Worm (Caenorhabditis elegans) whole organism, young adult: ENCODE measurements around the gene K12H6.12.

Experiments
- B0261.1 ChIP-seq: sonication (generic microtip); optimal IDR thresholded peaks from 2 replicates; lab custom pipeline; 2016; ENCODE audit warnings: mild to moderate bottlenecking, missing genetic modification characterization, moderate library complexity, missing compliant biosample characterization
- C06A6.2 ChIP-seq: fragments of 200-800 bp; sonication (Bioruptor generic); conservative IDR thresholded peaks from 2 replicates; pipeline ENCODE4 v1.3.6; 2022; ENCODE audit warnings: missing genetic modification characterization, missing compliant biosample characterization
- D2030.7 ChIP-seq: fragments of 200-800 bp; sonication (Bioruptor generic); IDR thresholded peaks from 2 replicates; pipeline ENCODE4 v1.3.6; 2022; ENCODE audit warnings: missing genetic modification reagents, missing genetic modification characterization, missing compliant biosample characterization
- F23B12.7 ChIP-seq: sonication (generic microtip); optimal IDR thresholded peaks from 2 replicates; lab custom pipeline; 2017; ENCODE audit warnings: missing genetic modification characterization, mild to moderate bottlenecking, missing compliant biosample characterization, antibody characterized with exemption, moderate library complexity; ENCODE audit not compliant: insufficient read depth
- F33H1.4 ChIP-seq: fragments of 200-800 bp; sonication (Bioruptor generic); IDR thresholded peaks from 2 replicates; pipeline ENCODE4 v1.3.6; 2022; ENCODE audit warnings: missing genetic modification reagents, missing genetic modification characterization, missing compliant biosample characterization
- F55B11.4 ChIP-seq: sonication (generic microtip); optimal IDR thresholded peaks from 2 replicates; lab custom pipeline; 2016; ENCODE audit warnings: missing compliant biosample characterization, missing genetic modification characterization, borderline replicate concordance; ENCODE audit not compliant: insufficient read depth
- Y67H2A.10 ChIP-seq: fragments of 200-800 bp; sonication (Bioruptor generic); conservative IDR thresholded peaks from 2 replicates; pipeline ENCODE4 v1.3.6; 2022; ENCODE audit warnings: missing genetic modification reagents, missing genetic modification characterization, missing compliant biosample characterization
- Y95B8A.8 ChIP-seq: fragments of 200-800 bp; sonication (Bioruptor generic); IDR thresholded peaks from 2 replicates; pipeline ENCODE4 v1.3.6; 2022; ENCODE audit warnings: missing genetic modification reagents, missing genetic modification characterization, missing compliant biosample characterization
- ama-1 ChIP-seq, 3 experiments: fragments of 150-350 bp in 1 of 3; sonication (generic microtip) in 2 of 3; optimal IDR thresholded peaks; 2 replicates each; lab custom pipeline; 2014 to 2018; ENCODE audit warnings: missing biosample characterization in 2 of 3, missing genetic modification characterization in 2 of 3, missing genetic modification reagents in 2 of 3
- aptf-2 ChIP-seq: fragments of 200-800 bp; sonication (Bioruptor generic); conservative IDR thresholded peaks from 2 replicates; pipeline ENCODE4 v1.3.6; 2022; ENCODE audit warnings: missing genetic modification reagents, missing genetic modification characterization, missing compliant biosample characterization
- attf-5 ChIP-seq: fragments of 200-800 bp; sonication (Bioruptor generic); optimal IDR thresholded peaks from 2 replicates; lab custom pipeline; 2018; ENCODE audit warnings: mild to moderate bottlenecking, missing genetic modification characterization, missing compliant biosample characterization
- bed-2 ChIP-seq: fragments of 200-800 bp; sonication (Bioruptor generic); IDR thresholded peaks from 2 replicates; pipeline ENCODE4 v1.3.6; 2022; ENCODE audit warnings: missing genetic modification reagents, missing genetic modification characterization, missing compliant biosample characterization
- cebp-2 ChIP-seq: fragments of 200-800 bp; sonication (Bioruptor generic); IDR thresholded peaks from 2 replicates; pipeline ENCODE4 v1.3.6; 2022; ENCODE audit warnings: missing genetic modification characterization, missing compliant biosample characterization
- ceh-100 ChIP-seq: fragments of 200-800 bp; sonication (Bioruptor generic); IDR thresholded peaks from 2 replicates; pipeline ENCODE4 v1.3.6; 2022; ENCODE audit warnings: missing genetic modification reagents, missing genetic modification characterization, missing compliant biosample characterization
- ceh-27 ChIP-seq: fragments of 200-800 bp; sonication (Bioruptor generic); optimal IDR thresholded peaks from 2 replicates; lab custom pipeline; 2018; ENCODE audit warnings: mild to moderate bottlenecking, missing genetic modification characterization, moderate library complexity, missing compliant biosample characterization
- ceh-91 ChIP-seq: fragments of 200-800 bp; sonication (Bioruptor generic); IDR thresholded peaks from 2 replicates; pipeline ENCODE4 v1.3.6; 2022; ENCODE audit warnings: missing genetic modification reagents, missing genetic modification characterization, missing compliant biosample characterization
- dpff-1 ChIP-seq: sonication (generic microtip); optimal IDR thresholded peaks from 2 replicates; lab custom pipeline; 2017; ENCODE audit warnings: mild to moderate bottlenecking, missing genetic modification characterization, missing compliant biosample characterization
- egrh-3 ChIP-seq: fragments of 200-800 bp; sonication (Bioruptor generic); IDR thresholded peaks from 2 replicates; pipeline ENCODE4 v1.3.6; 2022; ENCODE audit warnings: missing genetic modification reagents, missing genetic modification characterization, missing compliant biosample characterization
- gei-17 ChIP-seq: fragments of 200-800 bp; sonication (Bioruptor generic); optimal IDR thresholded peaks from 2 replicates; lab custom pipeline; 2018; ENCODE audit warnings: mild to moderate bottlenecking, missing genetic modification characterization, missing compliant biosample characterization
- hlh-12 ChIP-seq: sonication (generic microtip); optimal IDR thresholded peaks from 2 replicates; lab custom pipeline; 2016; ENCODE audit warnings: missing genetic modification characterization, missing compliant biosample characterization
- hsf-1 ChIP-seq: fragments of 200-800 bp; sonication (Bioruptor generic); IDR thresholded peaks from 2 replicates; pipeline ENCODE4 v1.3.6; 2022; ENCODE audit warnings: missing genetic modification reagents, missing genetic modification characterization, missing compliant biosample characterization
- lin-26 ChIP-seq: fragments of 200-800 bp; sonication (Bioruptor generic); IDR thresholded peaks from 2 replicates; pipeline ENCODE4 v1.3.6; 2022; ENCODE audit warnings: missing genetic modification reagents, missing genetic modification characterization, missing compliant biosample characterization
- madf-10 ChIP-seq: sonication (generic microtip); optimal IDR thresholded peaks from 2 replicates; lab custom pipeline; 2016; ENCODE audit warnings: mild to moderate bottlenecking, missing genetic modification characterization, missing compliant biosample characterization
- madf-3 ChIP-seq: fragments of 200-800 bp; sonication (Bioruptor generic); IDR thresholded peaks from 2 replicates; pipeline ENCODE4 v1.3.6; 2022; ENCODE audit warnings: missing genetic modification reagents, missing genetic modification characterization, missing compliant biosample characterization
- madf-6 ChIP-seq: fragments of 200-800 bp; sonication (Bioruptor generic); IDR thresholded peaks from 2 replicates; pipeline ENCODE4 v1.3.6; 2022; ENCODE audit warnings: missing genetic modification reagents, missing genetic modification characterization, missing compliant biosample characterization
- mxl-1 ChIP-seq: sonication (generic microtip); optimal IDR thresholded peaks from 2 replicates; lab custom pipeline; 2016; ENCODE audit warnings: missing genetic modification characterization, missing compliant biosample characterization
- nfya-1 ChIP-seq: sonication (generic microtip); optimal IDR thresholded peaks from 2 replicates; lab custom pipeline; 2017; ENCODE audit warnings: antibody characterized with exemption, missing compliant biosample characterization, missing genetic modification characterization, borderline replicate concordance; ENCODE audit not compliant: insufficient read depth
- nhr-179 ChIP-seq: sonication (generic microtip); optimal IDR thresholded peaks from 2 replicates; lab custom pipeline; 2016; ENCODE audit warnings: mild to moderate bottlenecking, missing genetic modification characterization, missing compliant biosample characterization
- nhr-27 ChIP-seq: fragments of 200-800 bp; sonication (Bioruptor generic); optimal IDR thresholded peaks from 2 replicates; lab custom pipeline; 2018; ENCODE audit warnings: mild to moderate bottlenecking, missing genetic modification characterization, moderate library complexity, missing compliant biosample characterization
- nhr-80 ChIP-seq: sonication (generic microtip); optimal IDR thresholded peaks from 2 replicates; lab custom pipeline; 2016; ENCODE audit warnings: missing genetic modification characterization, missing compliant biosample characterization
- pha-4 ChIP-seq: fragments of 150-350 bp; sonication (generic microtip); optimal IDR thresholded peaks from 2 replicates; lab custom pipeline; 2014; ENCODE audit warnings: missing biosample characterization, missing genetic modification reagents, missing genetic modification characterization
- sdz-38 ChIP-seq: sonication (generic microtip); optimal IDR thresholded peaks from 2 replicates; lab custom pipeline; 2016; ENCODE audit warnings: missing genotype, missing genetic modification characterization, missing compliant biosample characterization
- snpc-1.1 ChIP-seq: sonication (generic microtip); optimal IDR thresholded peaks from 2 replicates; lab custom pipeline; 2017; ENCODE audit warnings: missing genetic modification characterization, mild to moderate bottlenecking, missing compliant biosample characterization, antibody characterized with exemption, moderate library complexity, missing genotype, missing genetic modification reagents; ENCODE audit not compliant: insufficient read depth
- unc-130 ChIP-seq: sonication (generic microtip); optimal IDR thresholded peaks from 2 replicates; lab custom pipeline; 2016; ENCODE audit warnings: missing genetic modification reagents, missing genetic modification characterization, missing compliant biosample characterization
- unc-62 ChIP-seq: fragments of 150-350 bp; optimal IDR thresholded peaks from 2 replicates; lab custom pipeline; 2014; ENCODE audit warnings: missing biosample characterization, missing genetic modification reagents, missing genetic modification characterization
- zfh-2 ChIP-seq: fragments of 200-800 bp; sonication (Bioruptor generic); conservative IDR thresholded peaks from 2 replicates; pipeline ENCODE4 v1.3.6; 2022; ENCODE audit warnings: missing genetic modification reagents, missing genetic modification characterization, missing compliant biosample characterization
- ztf-26 ChIP-seq: sonication (generic microtip); optimal IDR thresholded peaks from 2 replicates; lab custom pipeline; 2017; ENCODE audit warnings: missing genetic modification characterization, missing compliant biosample characterization
- ztf-6 ChIP-seq: fragments of 200-800 bp; sonication (Bioruptor generic); IDR thresholded peaks from 2 replicates; pipeline ENCODE4 v1.3.6; 2022; ENCODE audit warnings: missing genetic modification reagents, missing genetic modification characterization, missing compliant biosample characterization

The K12H6.12 gene

ce11 chrII:2787849-2788248, 20.1 kb upstream of the K12H6.12 start:
- TF ChIP-seq ztf-26 (tag; lab: Kevin White, UChicago), result no peak
- no peak for TF ChIP-seq hlh-12 (tag; lab: Kevin White, UChicago)
- TF ChIP-seq lin-26 (GFP tag; lab: Robert Waterston, UW), result no peak
- TF ChIP-seq nhr-27 (tag; lab: Kevin White, UChicago), result no peak
- peak; percentile 26; the same call in 1 of the 2 replicates for TF ChIP-seq madf-6 (GFP tag; lab: Robert Waterston, UW)
- TF ChIP-seq zfh-2, result peak; percentile 66; the same call in 1 of the 2 replicates
- TF ChIP-seq hsf-1 (GFP tag; lab: Robert Waterston, UW), result no peak
- peak; percentile 25; the same call in 1 of the 2 replicates for TF ChIP-seq egrh-3
- TF ChIP-seq B0261.1 (tag; lab: Kevin White, UChicago), result no peak

ce11 chrII:2791693-2792092, 16.3 kb upstream of the K12H6.12 start:
- no peak for TF ChIP-seq snpc-1.1 (tag; lab: Kevin White, UChicago)
- TF ChIP-seq mxl-1 (tag; lab: Kevin White, UChicago), result no peak
- no peak for TF ChIP-seq unc-130 (GFP tag; lab: Kevin White, UChicago)
- TF ChIP-seq F33H1.4 (GFP tag; lab: Robert Waterston, UW), result no peak
- TF ChIP-seq zfh-2, result peak; percentile 73
- TF ChIP-seq Y95B8A.8 (GFP tag; lab: Robert Waterston, UW), result no peak
- no peak for TF ChIP-seq dpff-1 (tag; lab: Kevin White, UChicago)
- TF ChIP-seq attf-5 (GFP tag; lab: Kevin White, UChicago), result no peak

- TF ChIP-seq D2030.7 (GFP tag; lab: Robert Waterston, UW) (no peak), F55B11.4 (tag; lab: Kevin White, UChicago) (no peak), nhr-179 (tag; lab: Kevin White, UChicago) (no peak), ceh-91 (GFP tag; lab: Robert Waterston, UW) (no peak), gei-17 (GFP tag; lab: Kevin White, UChicago) (no peak), unc-62 (no peak), hlh-12 (tag; lab: Kevin White, UChicago) (no peak), F23B12.7 (no peak), ceh-100 (GFP tag; lab: Robert Waterston, UW) (no peak), madf-10 (tag; lab: Kevin White, UChicago) (no peak), ceh-27 (GFP tag; lab: Kevin White, UChicago) (no peak)
- TF ChIP-seq, all 124 proteins: peak for 0
Observed at ce11 chrII:2795413-2795812, 12.5 kb upstream of the K12H6.12 start.

ce11 chrII:2796431-2796830, 11.5 kb upstream of the K12H6.12 start:
- TF ChIP-seq zfh-2 (peak; percentile 56), aptf-2 (GFP tag; lab: Robert Waterston, UW) (no peak)

- TF ChIP-seq ztf-6 (no peak), nfya-1 (no peak), lin-26 (GFP tag; lab: Robert Waterston, UW) (no peak), zfh-2 (no peak), nhr-80 (tag; lab: Kevin White, UChicago) (no peak), attf-5 (GFP tag; lab: Kevin White, UChicago) (no peak), pha-4 (tag; lab: Kevin White, UChicago) (no peak), C06A6.2 (GFP tag; lab: Robert Waterston, UW) (no peak), sdz-38 (no peak), cebp-2 (GFP tag; lab: Robert Waterston, UW) (no peak), bed-2 (GFP tag; lab: Robert Waterston, UW) (no peak), F55B11.4 (tag; lab: Kevin White, UChicago) (no peak), Y67H2A.10 (GFP tag; lab: Robert Waterston, UW) (no peak), ama-1 (optimal IDR thresholded peaks at IDR 0.05; lab: Kevin White, UChicago) (no peak), ama-1 (GFP tag; optimal IDR thresholded peaks at IDR 0.05; lab: Kevin White, UChicago) (no peak), madf-3 (GFP tag; lab: Robert Waterston, UW) (no peak)
Observed at ce11 chrII:2797951-2798350, 10.0 kb upstream of the K12H6.12 start.
